Fruit fly (Drosophila melanogaster): ENCODE results near the gene pros.

dm6 chr3R:11452041-11452440, 123.8 kb downstream of the pros start:
- TF ChIP-seq psq (optimal IDR thresholded peaks at IDR 0.05) (no peak), insv (optimal IDR thresholded peaks at IDR 0.05) (no peak), Sin3A (optimal IDR thresholded peaks at IDR 0.05) (no peak), h (optimal IDR thresholded peaks at IDR 0.05) (no peak)
